Fruit fly (Drosophila melanogaster) whole organism, wandering third instar larva: ENCODE data around the gene Osi3.

Experiments
- CG32264 ChIP-seq: fragments of 200-800 bp; sonication (Bioruptor generic); optimal IDR thresholded peaks from 2 replicates; lab custom pipeline; 2016; ENCODE audit warnings: missing biosample characterization, missing genetic modification characterization
- CG9705 ChIP-seq: fragments of 200-800 bp; sonication (Bioruptor generic); optimal IDR thresholded peaks from 2 replicates; lab custom pipeline; 2018; ENCODE audit warnings: missing biosample characterization, mild to moderate bottlenecking, missing genetic modification characterization
- CrebA ChIP-seq: fragments of 200-800 bp; sonication (Bioruptor generic); optimal IDR thresholded peaks from 2 replicates; lab custom pipeline; 2016; ENCODE audit warnings: missing biosample characterization, mild to moderate bottlenecking, missing genetic modification characterization, borderline replicate concordance
- Dif ChIP-seq: fragments of 200-275, 200-300 bp; sonication (Bioruptor generic); optimal IDR thresholded peaks from 2 replicates; lab custom pipeline; 2018; ENCODE audit warnings: missing biosample characterization, missing genetic modification characterization; ENCODE audit not compliant: partially characterized antibody
- HLH106 ChIP-seq: fragments of 200-800 bp; optimal IDR thresholded peaks from 3 replicates; lab custom pipeline; 2019; ENCODE audit warnings: missing biosample characterization, mild to moderate bottlenecking, missing genetic modification characterization, moderate library complexity
- Hnf4 ChIP-seq: fragments of 200-800 bp; sonication (Bioruptor generic); optimal IDR thresholded peaks from 2 replicates; lab custom pipeline; 2016; ENCODE audit warnings: missing biosample characterization, mild to moderate bottlenecking, missing genetic modification characterization
- Hr78 ChIP-seq: fragments of >200 bp; optimal IDR thresholded peaks from 2 replicates; lab custom pipeline; 2017; ENCODE audit warnings: missing biosample characterization, missing genetic modification characterization
- Hr83 ChIP-seq: fragments of 200-300 bp; sonication (Bioruptor generic); optimal IDR thresholded peaks from 2 replicates; lab custom pipeline; 2016; ENCODE audit warnings: missing biosample characterization, mild to moderate bottlenecking, missing genetic modification characterization, moderate library complexity; ENCODE audit not compliant: poor library complexity, severe bottlenecking
- Myc ChIP-seq: fragments of >200 bp; optimal IDR thresholded peaks from 2 replicates; lab custom pipeline; 2017
- N ChIP-seq: fragments of >200 bp; optimal IDR thresholded peaks from 2 replicates; lab custom pipeline; 2018; ENCODE audit warnings: missing biosample characterization, missing external identifiers, missing genetic modification characterization
- Rel ChIP-seq, 2 experiments: fragments of 200-800 bp; sonication (Bioruptor generic) in 1 of 2; optimal IDR thresholded peaks; 2 replicates in 1 of 2; 3 replicates in 1 of 2; lab custom pipeline; 2016 to 2019; ENCODE audit warnings: mild to moderate bottlenecking in 2 of 2, missing biosample characterization in 2 of 2, missing genetic modification characterization in 2 of 2, moderate library complexity in 1 of 2
- Sp1 ChIP-seq: fragments of 200-800 bp; sonication (Bioruptor generic); optimal IDR thresholded peaks from 3 replicates; lab custom pipeline; 2019; ENCODE audit warnings: missing biosample characterization, mild to moderate bottlenecking, missing genetic modification characterization, moderate library complexity
- Vsx2 ChIP-seq: fragments of 200-300, 225-300 bp; sonication (Bioruptor generic); optimal IDR thresholded peaks from 2 replicates; lab custom pipeline; 2018; ENCODE audit warnings: missing biosample characterization, missing genetic modification characterization; ENCODE audit not compliant: partially characterized antibody
- br ChIP-seq: fragments of 200-800 bp; sonication (Bioruptor generic); optimal IDR thresholded peaks from 2 replicates; lab custom pipeline; 2016; ENCODE audit warnings: missing biosample characterization, missing genetic modification characterization
- dmrt93B ChIP-seq: fragments of 200-800 bp; sonication (Bioruptor generic); optimal IDR thresholded peaks from 2 replicates; lab custom pipeline; 2018; ENCODE audit warnings: missing biosample characterization, mild to moderate bottlenecking, missing genetic modification characterization
- dsf ChIP-seq: sonication (Bioruptor generic); optimal IDR thresholded peaks from 2 replicates; lab custom pipeline; 2016; ENCODE audit warnings: missing biosample characterization, missing genetic modification characterization, borderline replicate concordance
- ey ChIP-seq: fragments of 200-800 bp; sonication (Bioruptor generic); optimal IDR thresholded peaks from 2 replicates; lab custom pipeline; 2016; ENCODE audit warnings: missing biosample characterization, missing genetic modification characterization
- fru ChIP-seq: fragments of 200-800 bp; sonication (Bioruptor generic); optimal IDR thresholded peaks from 3 replicates; lab custom pipeline; 2016; ENCODE audit warnings: missing biosample characterization, mild to moderate bottlenecking, missing genetic modification characterization
- h ChIP-seq: fragments of 200-800 bp; sonication (Bioruptor generic); optimal IDR thresholded peaks from 3 replicates; lab custom pipeline; 2016; ENCODE audit warnings: missing biosample characterization, mild to moderate bottlenecking, missing genetic modification characterization
- jim ChIP-seq: fragments of 175-275, 200-325 bp; sonication (Bioruptor generic); optimal IDR thresholded peaks from 2 replicates; lab custom pipeline; 2016; ENCODE audit warnings: missing biosample characterization, mild to moderate bottlenecking, missing genetic modification characterization
- lola ChIP-seq: fragments of >200 bp; optimal IDR thresholded peaks from 2 replicates; lab custom pipeline; 2017; ENCODE audit warnings: missing biosample characterization, missing genetic modification characterization
- pan ChIP-seq: fragments of >200 bp; optimal IDR thresholded peaks from 2 replicates; lab custom pipeline; 2017
- psq ChIP-seq: fragments of 200-800 bp; sonication (Bioruptor generic); optimal IDR thresholded peaks from 3 replicates; lab custom pipeline; 2017; ENCODE audit warnings: missing biosample characterization, mild to moderate bottlenecking, missing genetic modification characterization, moderate library complexity
- rgr ChIP-seq: fragments of 200-800 bp; sonication (Bioruptor generic); optimal IDR thresholded peaks from 3 replicates; lab custom pipeline; 2016; ENCODE audit warnings: missing biosample characterization, mild to moderate bottlenecking, missing genetic modification characterization
- sage ChIP-seq: fragments of 200-800 bp; sonication (Bioruptor generic); optimal IDR thresholded peaks from 2 replicates; lab custom pipeline; 2016; ENCODE audit warnings: missing biosample characterization, mild to moderate bottlenecking, missing genetic modification characterization
- sv ChIP-seq: fragments of 200-800 bp; sonication (Bioruptor generic); optimal IDR thresholded peaks from 3 replicates; lab custom pipeline; 2016; ENCODE audit warnings: missing biosample characterization, missing genetic modification characterization
- tai ChIP-seq: sonication (Bioruptor generic); optimal IDR thresholded peaks from 2 replicates; lab custom pipeline; 2016; ENCODE audit warnings: missing biosample characterization, missing genetic modification characterization
- usp ChIP-seq: fragments of >200 bp; optimal IDR thresholded peaks from 2 replicates; lab custom pipeline; 2017; ENCODE audit warnings: missing biosample characterization, missing genetic modification characterization
- woc ChIP-seq: sonication (Bioruptor generic); optimal IDR thresholded peaks from 2 replicates; lab custom pipeline; 2016; ENCODE audit warnings: missing biosample characterization, mild to moderate bottlenecking, missing genetic modification characterization

The Osi3 gene

DNA sequence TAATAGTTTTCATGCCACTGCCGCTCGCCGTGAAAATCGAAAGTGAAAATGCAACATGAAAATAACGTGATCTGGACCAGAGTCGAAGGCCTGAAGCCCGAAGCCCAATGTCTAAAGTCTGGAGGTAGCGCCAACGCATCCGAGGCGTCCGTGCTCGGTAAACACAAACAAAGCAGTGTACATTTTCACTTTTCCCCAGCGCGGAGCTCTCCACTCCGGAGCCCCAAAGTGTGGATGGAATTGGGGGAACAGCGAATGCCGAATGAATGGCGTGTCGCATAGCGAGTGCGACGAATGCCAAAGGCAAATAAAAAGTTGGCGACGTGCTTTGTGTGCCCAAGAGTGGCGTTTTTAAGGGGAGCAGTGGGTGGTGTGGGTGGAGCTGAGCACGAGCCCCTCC is 12.6 kb upstream of the Osi3 start:
- TF ChIP-seq pan (lab: Kevin White, UChicago) (no peak), Sp1 (GFP tag; lab: Kevin White, UChicago) (no peak)

DNA sequence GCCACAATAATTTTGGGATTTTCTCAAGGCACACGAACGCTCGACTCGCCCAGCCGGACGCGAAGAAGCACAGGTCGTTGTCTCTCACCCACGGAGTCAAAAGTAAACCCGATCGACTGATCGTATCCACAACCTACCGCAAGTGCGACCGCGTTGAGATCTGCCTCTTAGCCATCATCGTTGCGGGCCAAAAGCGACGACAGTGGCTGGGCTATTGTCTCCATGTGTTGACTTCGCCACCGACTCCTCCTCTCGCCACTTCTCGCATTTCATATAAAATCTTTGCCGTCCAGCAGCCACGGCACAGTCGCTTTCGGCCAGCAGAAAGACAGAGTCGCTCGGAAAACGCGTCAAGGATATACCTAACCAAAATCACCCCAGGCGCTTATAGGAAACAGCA is 6.6 kb upstream of the Osi3 start, which contains the start of gene Osi2:
TSS of gene Osi2 (plus strand) at position 301 of the 400 bp plus-strand sequence.
- TF ChIP-seq psq (GFP tag; lab: Kevin White, UChicago) = no peak
- TF ChIP-seq CG9705 (GFP tag; lab: Kevin White, UChicago) = no peak
- TF ChIP-seq CG32264 (GFP tag; lab: Kevin White, UChicago) = no peak
- TF ChIP-seq h (GFP tag; lab: Kevin White, UChicago) = no peak
- no peak for TF ChIP-seq HLH106
- no peak for TF ChIP-seq CrebA
- no peak for TF ChIP-seq Hr83 (GFP tag; lab: Kevin White, UChicago)
- no peak for TF ChIP-seq Vsx2
- TF ChIP-seq Hnf4 (GFP tag; lab: Kevin White, UChicago) = no peak

DNA sequence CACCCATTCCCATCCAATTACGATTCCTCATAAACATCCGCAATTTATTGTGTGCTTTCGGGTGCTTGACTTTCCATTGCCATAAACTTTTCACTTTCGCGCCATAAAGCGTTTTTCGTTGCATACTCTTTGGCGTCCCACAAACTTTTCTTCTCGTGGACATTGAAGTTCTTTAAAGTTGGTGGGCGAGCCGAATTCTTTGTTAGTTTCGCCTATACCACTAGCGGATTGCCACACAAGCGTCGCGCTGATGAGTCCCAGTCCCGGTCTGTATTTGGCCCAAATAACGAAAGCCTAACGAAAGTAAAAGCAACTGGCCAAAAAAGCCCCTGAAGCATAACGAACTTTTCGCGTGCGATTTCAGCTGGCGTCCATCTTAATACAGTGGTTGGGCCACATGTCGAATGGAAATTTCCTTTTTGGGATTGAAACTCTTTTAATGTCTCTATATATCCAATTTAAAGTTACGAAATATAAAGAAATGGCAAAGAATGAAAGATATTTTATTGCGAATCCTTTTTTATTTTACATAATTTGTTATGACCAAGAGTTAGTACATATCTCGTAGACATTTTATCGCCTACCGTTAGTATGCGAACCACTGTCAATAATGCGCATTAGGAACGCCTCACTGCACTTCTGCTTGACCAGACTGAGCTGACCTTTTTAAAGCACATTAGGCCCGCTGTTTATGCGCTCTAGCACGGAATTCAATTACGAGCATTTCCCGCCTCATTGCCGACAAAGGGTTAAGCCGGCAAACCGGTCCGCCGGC is 5.2 kb upstream of the Osi3 start:
- TF ChIP-seq N = peak; percentile 40
- TF ChIP-seq rgr (GFP tag; lab: Kevin White, UChicago) = peak; percentile 36
- peak; percentile 17 for TF ChIP-seq HLH106
- TF ChIP-seq h (GFP tag; lab: Kevin White, UChicago) = peak; percentile 19
- peak; percentile 37 for TF ChIP-seq ey (GFP tag; lab: Kevin White, UChicago)
- peak; percentile 24 for TF ChIP-seq Vsx2
- peak; percentile 14 for TF ChIP-seq fru (GFP tag; lab: Kevin White, UChicago)
- TF ChIP-seq woc = peak; percentile 60
- TF ChIP-seq lola = no peak
- TF ChIP-seq Hr78 (GFP tag; lab: Kevin White, UChicago) = no peak
- TF ChIP-seq Myc (lab: Kevin White, UChicago) = peak; percentile 44

DNA sequence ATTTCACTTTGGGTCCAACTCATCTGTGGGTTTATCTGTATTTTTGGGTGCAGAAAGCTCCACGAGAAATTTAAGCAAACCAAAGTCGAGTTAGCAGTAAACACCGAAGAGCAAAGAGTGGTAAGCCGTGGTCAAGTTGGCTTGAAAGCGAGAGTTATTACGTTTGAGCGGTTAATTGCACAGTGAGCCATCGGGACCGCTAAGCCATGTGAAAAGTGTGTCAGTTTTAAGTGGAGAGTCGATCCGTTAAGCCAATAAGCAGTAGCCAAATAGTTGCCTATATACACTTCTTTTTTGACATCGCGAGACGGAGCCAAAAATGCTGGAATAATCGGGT is 4.6 kb upstream of the Osi3 start:
- no peak for TF ChIP-seq lola
- no peak for TF ChIP-seq usp
- no peak for TF ChIP-seq br (GFP tag; lab: Kevin White, UChicago)
- TF ChIP-seq Hr83 (GFP tag; lab: Kevin White, UChicago) = no peak
- TF ChIP-seq h (GFP tag; lab: Kevin White, UChicago) = no peak
- no peak for TF ChIP-seq sv (GFP tag; lab: Kevin White, UChicago)
- TF ChIP-seq dsf (GFP tag; lab: Kevin White, UChicago) = no peak
- no peak for TF ChIP-seq psq (GFP tag; lab: Kevin White, UChicago)
- TF ChIP-seq Dif (GFP tag; lab: Kevin White, UChicago) = no peak
- no peak for TF ChIP-seq rgr (GFP tag; lab: Kevin White, UChicago)
- no peak for TF ChIP-seq tai (GFP tag; lab: Kevin White, UChicago)
- TF ChIP-seq ey (GFP tag; lab: Kevin White, UChicago) = no peak
- no peak for TF ChIP-seq Rel (GFP tag; optimal IDR thresholded peaks at IDR 0.05; lab: Kevin White, UChicago)
- TF ChIP-seq Rel (tag; optimal IDR thresholded peaks at IDR 0.05; lab: Kevin White, UChicago) = no peak
- TF ChIP-seq CG32264 (GFP tag; lab: Kevin White, UChicago) = no peak
- no peak for TF ChIP-seq dmrt93B (GFP tag; lab: Kevin White, UChicago)
- no peak for TF ChIP-seq jim (GFP tag; lab: Kevin White, UChicago)
- no peak for TF ChIP-seq sage (GFP tag; lab: Kevin White, UChicago)

DNA sequence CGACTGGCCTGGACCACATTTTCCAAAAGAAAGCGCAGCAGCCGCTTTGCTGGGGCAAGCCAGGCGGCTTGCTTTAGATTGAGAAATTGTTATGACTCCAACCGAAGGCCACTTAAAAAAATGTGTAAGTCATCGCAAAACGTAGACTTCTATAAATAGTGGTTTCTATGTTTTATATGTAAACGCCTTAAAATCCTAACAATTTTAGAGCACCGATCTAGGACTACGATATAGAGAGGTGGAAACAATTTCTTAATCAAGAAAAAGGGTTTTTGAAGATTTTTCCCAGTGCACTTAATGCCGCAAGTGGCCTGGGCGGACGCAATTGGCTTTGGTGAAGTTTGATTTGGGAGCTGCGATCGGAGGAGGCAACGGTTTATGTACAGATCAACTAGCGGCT is 1.4 kb upstream of the Osi3 start:
- TF ChIP-seq ey (GFP tag; lab: Kevin White, UChicago) (no peak), Rel (GFP tag; optimal IDR thresholded peaks at IDR 0.05; lab: Kevin White, UChicago) (no peak), Rel (tag; optimal IDR thresholded peaks at IDR 0.05; lab: Kevin White, UChicago) (no peak), tai (GFP tag; lab: Kevin White, UChicago) (no peak), psq (GFP tag; lab: Kevin White, UChicago) (no peak), Sp1 (GFP tag; lab: Kevin White, UChicago) (no peak), HLH106 (no peak)
